Fruit fly (Drosophila melanogaster) whole organism, wandering third instar larva: ENCODE results near the gene CSN5.

ENCODE experiments used
- Abd-B ChIP-seq: fragments of >200 bp; optimal IDR thresholded peaks from 2 replicates; lab custom pipeline; 2017; ENCODE audit warnings: missing biosample characterization, missing genetic modification characterization
- CG32264 ChIP-seq: fragments of 200-800 bp; sonication (Bioruptor generic); optimal IDR thresholded peaks from 2 replicates; lab custom pipeline; 2016; ENCODE audit warnings: missing biosample characterization, missing genetic modification characterization
- CG9705 ChIP-seq: fragments of 200-800 bp; sonication (Bioruptor generic); optimal IDR thresholded peaks from 2 replicates; lab custom pipeline; 2018; ENCODE audit warnings: missing biosample characterization, mild to moderate bottlenecking, missing genetic modification characterization
- CrebA ChIP-seq: fragments of 200-800 bp; sonication (Bioruptor generic); optimal IDR thresholded peaks from 2 replicates; lab custom pipeline; 2016; ENCODE audit warnings: missing biosample characterization, mild to moderate bottlenecking, missing genetic modification characterization, borderline replicate concordance
- Dfd ChIP-seq: fragments of >200 bp; optimal IDR thresholded peaks from 2 replicates; lab custom pipeline; 2017; ENCODE audit warnings: missing biosample characterization, missing genetic modification characterization
- Dif ChIP-seq: fragments of 200-275, 200-300 bp; sonication (Bioruptor generic); optimal IDR thresholded peaks from 2 replicates; lab custom pipeline; 2018; ENCODE audit warnings: missing biosample characterization, missing genetic modification characterization; ENCODE audit not compliant: partially characterized antibody
- GATAd ChIP-seq: sonication (Bioruptor generic); optimal IDR thresholded peaks from 2 replicates; lab custom pipeline; 2016; ENCODE audit warnings: missing biosample characterization, missing genetic modification characterization
- HLH106 ChIP-seq: fragments of 200-800 bp; optimal IDR thresholded peaks from 3 replicates; lab custom pipeline; 2019; ENCODE audit warnings: missing biosample characterization, mild to moderate bottlenecking, missing genetic modification characterization, moderate library complexity
- Hnf4 ChIP-seq: fragments of 200-800 bp; sonication (Bioruptor generic); optimal IDR thresholded peaks from 2 replicates; lab custom pipeline; 2016; ENCODE audit warnings: missing biosample characterization, mild to moderate bottlenecking, missing genetic modification characterization
- Hr78 ChIP-seq: fragments of >200 bp; optimal IDR thresholded peaks from 2 replicates; lab custom pipeline; 2017; ENCODE audit warnings: missing biosample characterization, missing genetic modification characterization
- Hr83 ChIP-seq: fragments of 200-300 bp; sonication (Bioruptor generic); optimal IDR thresholded peaks from 2 replicates; lab custom pipeline; 2016; ENCODE audit warnings: missing biosample characterization, mild to moderate bottlenecking, missing genetic modification characterization, moderate library complexity; ENCODE audit not compliant: poor library complexity, severe bottlenecking
- Jra ChIP-seq: sonication (Bioruptor generic); optimal IDR thresholded peaks from 2 replicates; lab custom pipeline; 2016; ENCODE audit warnings: missing biosample characterization, missing genetic modification characterization
- Mio ChIP-seq: sonication (Bioruptor generic); optimal IDR thresholded peaks from 2 replicates; lab custom pipeline; 2016; ENCODE audit warnings: missing biosample characterization, missing genetic modification characterization
- Myc ChIP-seq: fragments of >200 bp; optimal IDR thresholded peaks from 2 replicates; lab custom pipeline; 2017
- N ChIP-seq: fragments of >200 bp; optimal IDR thresholded peaks from 2 replicates; lab custom pipeline; 2018; ENCODE audit warnings: missing biosample characterization, missing external identifiers, missing genetic modification characterization
- OdsH ChIP-seq: fragments of 200-800 bp; sonication (Bioruptor generic); optimal IDR thresholded peaks from 2 replicates; lab custom pipeline; 2016; ENCODE audit warnings: missing biosample characterization, mild to moderate bottlenecking, missing genetic modification characterization
- Rel ChIP-seq, 2 experiments: fragments of 200-800 bp; sonication (Bioruptor generic) in 1 of 2; optimal IDR thresholded peaks; 2 replicates in 1 of 2; 3 replicates in 1 of 2; lab custom pipeline; 2016 to 2019; ENCODE audit warnings: mild to moderate bottlenecking in 2 of 2, missing biosample characterization in 2 of 2, missing genetic modification characterization in 2 of 2, moderate library complexity in 1 of 2
- Sp1 ChIP-seq: fragments of 200-800 bp; sonication (Bioruptor generic); optimal IDR thresholded peaks from 3 replicates; lab custom pipeline; 2019; ENCODE audit warnings: missing biosample characterization, mild to moderate bottlenecking, missing genetic modification characterization, moderate library complexity
- Vsx2 ChIP-seq: fragments of 200-300, 225-300 bp; sonication (Bioruptor generic); optimal IDR thresholded peaks from 2 replicates; lab custom pipeline; 2018; ENCODE audit warnings: missing biosample characterization, missing genetic modification characterization; ENCODE audit not compliant: partially characterized antibody
- br ChIP-seq: fragments of 200-800 bp; sonication (Bioruptor generic); optimal IDR thresholded peaks from 2 replicates; lab custom pipeline; 2016; ENCODE audit warnings: missing biosample characterization, missing genetic modification characterization
- brk ChIP-seq: fragments of 200-800 bp; sonication (Bioruptor generic); optimal IDR thresholded peaks from 2 replicates; lab custom pipeline; 2016; ENCODE audit warnings: missing biosample characterization, mild to moderate bottlenecking, missing genetic modification characterization
- dl ChIP-seq, 2 experiments: fragments of 175-275, 200-275 bp in 1 of 2; fragments of 200-275 bp in 1 of 2; sonication (Bioruptor generic); optimal IDR thresholded peaks; lab custom pipeline; 2018; ENCODE audit warnings: mild to moderate bottlenecking in 2 of 2, missing biosample characterization in 2 of 2, missing genetic modification characterization in 2 of 2, moderate library complexity in 2 of 2; ENCODE audit not compliant: partially characterized antibody in 2 of 2, insufficient read depth in 1 of 2
- dmrt93B ChIP-seq: fragments of 200-800 bp; sonication (Bioruptor generic); optimal IDR thresholded peaks from 2 replicates; lab custom pipeline; 2018; ENCODE audit warnings: missing biosample characterization, mild to moderate bottlenecking, missing genetic modification characterization
- dsf ChIP-seq: sonication (Bioruptor generic); optimal IDR thresholded peaks from 2 replicates; lab custom pipeline; 2016; ENCODE audit warnings: missing biosample characterization, missing genetic modification characterization, borderline replicate concordance
- ey ChIP-seq: fragments of 200-800 bp; sonication (Bioruptor generic); optimal IDR thresholded peaks from 2 replicates; lab custom pipeline; 2016; ENCODE audit warnings: missing biosample characterization, missing genetic modification characterization
- foxo ChIP-seq, 2 experiments: fragments of 200-800 bp; sonication (Bioruptor generic); optimal IDR thresholded peaks; 2 replicates in 1 of 2; 3 replicates in 1 of 2; lab custom pipeline; 2016 to 2017; ENCODE audit warnings: missing biosample characterization in 2 of 2, missing genetic modification characterization in 2 of 2
- fru ChIP-seq: fragments of 200-800 bp; sonication (Bioruptor generic); optimal IDR thresholded peaks from 3 replicates; lab custom pipeline; 2016; ENCODE audit warnings: missing biosample characterization, mild to moderate bottlenecking, missing genetic modification characterization
- h ChIP-seq: fragments of 200-800 bp; sonication (Bioruptor generic); optimal IDR thresholded peaks from 3 replicates; lab custom pipeline; 2016; ENCODE audit warnings: missing biosample characterization, mild to moderate bottlenecking, missing genetic modification characterization
- jim ChIP-seq: fragments of 175-275, 200-325 bp; sonication (Bioruptor generic); optimal IDR thresholded peaks from 2 replicates; lab custom pipeline; 2016; ENCODE audit warnings: missing biosample characterization, mild to moderate bottlenecking, missing genetic modification characterization
- lola ChIP-seq: fragments of >200 bp; optimal IDR thresholded peaks from 2 replicates; lab custom pipeline; 2017; ENCODE audit warnings: missing biosample characterization, missing genetic modification characterization
- pan ChIP-seq: fragments of >200 bp; optimal IDR thresholded peaks from 2 replicates; lab custom pipeline; 2017
- psq ChIP-seq: fragments of 200-800 bp; sonication (Bioruptor generic); optimal IDR thresholded peaks from 3 replicates; lab custom pipeline; 2017; ENCODE audit warnings: missing biosample characterization, mild to moderate bottlenecking, missing genetic modification characterization, moderate library complexity
- rgr ChIP-seq: fragments of 200-800 bp; sonication (Bioruptor generic); optimal IDR thresholded peaks from 3 replicates; lab custom pipeline; 2016; ENCODE audit warnings: missing biosample characterization, mild to moderate bottlenecking, missing genetic modification characterization
- sage ChIP-seq: fragments of 200-800 bp; sonication (Bioruptor generic); optimal IDR thresholded peaks from 2 replicates; lab custom pipeline; 2016; ENCODE audit warnings: missing biosample characterization, mild to moderate bottlenecking, missing genetic modification characterization
- sv ChIP-seq: fragments of 200-800 bp; sonication (Bioruptor generic); optimal IDR thresholded peaks from 3 replicates; lab custom pipeline; 2016; ENCODE audit warnings: missing biosample characterization, missing genetic modification characterization
- tai ChIP-seq: sonication (Bioruptor generic); optimal IDR thresholded peaks from 2 replicates; lab custom pipeline; 2016; ENCODE audit warnings: missing biosample characterization, missing genetic modification characterization
- usp ChIP-seq: fragments of >200 bp; optimal IDR thresholded peaks from 2 replicates; lab custom pipeline; 2017; ENCODE audit warnings: missing biosample characterization, missing genetic modification characterization
- woc ChIP-seq: sonication (Bioruptor generic); optimal IDR thresholded peaks from 2 replicates; lab custom pipeline; 2016; ENCODE audit warnings: missing biosample characterization, mild to moderate bottlenecking, missing genetic modification characterization

Gene CSN5

dm6 chr3R:16436374-16437037, 33.4 kb upstream of the CSN5 start, which contains the start of gene mRpS33:
Gene mRpS33, minus strand, starts transcription at chr3R:16436597.
- no peak for TF ChIP-seq Dfd (GFP tag; lab: Kevin White, UChicago)
- no peak for TF ChIP-seq fru (GFP tag; lab: Kevin White, UChicago)
- TF ChIP-seq Hnf4 (GFP tag; lab: Kevin White, UChicago): no peak
- no peak for TF ChIP-seq brk (GFP tag; lab: Kevin White, UChicago)
- TF ChIP-seq sage (GFP tag; lab: Kevin White, UChicago): no peak
- TF ChIP-seq usp (GFP tag; lab: Kevin White, UChicago): no peak
- no peak for TF ChIP-seq HLH106
- no peak for TF ChIP-seq sv
- TF ChIP-seq psq (GFP tag; lab: Kevin White, UChicago): no peak
- no peak for TF ChIP-seq dl (GFP tag; optimal IDR thresholded peaks at IDR 0.05; lab: Kevin White, UChicago; ENCODE audit: insufficient read depth in 1 of 2, partially characterized antibody in 2 of 2)
- no peak for TF ChIP-seq Rel (GFP tag; optimal IDR thresholded peaks at IDR 0.05; lab: Kevin White, UChicago)
- no peak for TF ChIP-seq Rel (tag; optimal IDR thresholded peaks at IDR 0.05; lab: Kevin White, UChicago)
- TF ChIP-seq Myc (lab: Kevin White, UChicago): no peak
- no peak for TF ChIP-seq Mio
- no peak for TF ChIP-seq N (GFP tag; lab: Kevin White, UChicago)
- TF ChIP-seq CrebA (GFP tag; lab: Kevin White, UChicago): no peak

dm6 chr3R:16441367-16441923, 28.5 kb upstream of the CSN5 start, which contains the start of gene ema:
Gene ema, minus strand, starts transcription at chr3R:16441661.
- no peak for TF ChIP-seq Abd-B (GFP tag; lab: Kevin White, UChicago)
- no peak for TF ChIP-seq h (GFP tag; lab: Kevin White, UChicago)
- TF ChIP-seq sage (GFP tag; lab: Kevin White, UChicago): no peak
- TF ChIP-seq sv: peak; percentile 9
- no peak for TF ChIP-seq usp (GFP tag; lab: Kevin White, UChicago)
- peak; percentile 79 for TF ChIP-seq woc (GFP tag; lab: Kevin White, UChicago)
- no peak for TF ChIP-seq Jra (GFP tag; lab: Kevin White, UChicago)
- no peak for TF ChIP-seq fru (GFP tag; lab: Kevin White, UChicago)
- no peak for TF ChIP-seq tai
- TF ChIP-seq Rel (GFP tag; optimal IDR thresholded peaks at IDR 0.05; lab: Kevin White, UChicago): no peak
- peak; percentile 45 for TF ChIP-seq Rel (tag; optimal IDR thresholded peaks at IDR 0.05; lab: Kevin White, UChicago)
- no peak for TF ChIP-seq Dfd (GFP tag; lab: Kevin White, UChicago)
- TF ChIP-seq GATAd (GFP tag; lab: Kevin White, UChicago): no peak
- TF ChIP-seq psq (GFP tag; lab: Kevin White, UChicago): no peak
- no peak for TF ChIP-seq jim (GFP tag; lab: Kevin White, UChicago)
- peak; percentile 27 for TF ChIP-seq CG9705 (GFP tag; lab: Kevin White, UChicago)
- no peak for TF ChIP-seq Vsx2 (GFP tag; lab: Kevin White, UChicago)
- no peak for TF ChIP-seq Hnf4 (GFP tag; lab: Kevin White, UChicago)
- TF ChIP-seq Hr83 (GFP tag; lab: Kevin White, UChicago): peak; percentile 50
- TF ChIP-seq pan (lab: Kevin White, UChicago): no peak
- no peak for TF ChIP-seq Hr78 (GFP tag; lab: Kevin White, UChicago)
- TF ChIP-seq lola: no peak
- no peak for TF ChIP-seq dl (GFP tag; optimal IDR thresholded peaks at IDR 0.05; lab: Kevin White, UChicago; ENCODE audit: insufficient read depth in 1 of 2, partially characterized antibody in 2 of 2)
- peak; percentile 12 for TF ChIP-seq Sp1 (GFP tag; lab: Kevin White, UChicago)
- no peak for TF ChIP-seq dsf (GFP tag; lab: Kevin White, UChicago)
- no peak for TF ChIP-seq brk (GFP tag; lab: Kevin White, UChicago)
- peak in 1 of 2 experiments; percentile 36 for TF ChIP-seq foxo (GFP tag; optimal IDR thresholded peaks at IDR 0.05; lab: Kevin White, UChicago)
- peak; percentile 6 for TF ChIP-seq ey (GFP tag; lab: Kevin White, UChicago)
- no peak for TF ChIP-seq Mio
- no peak for TF ChIP-seq Dif (GFP tag; lab: Kevin White, UChicago)
- no peak for TF ChIP-seq N (GFP tag; lab: Kevin White, UChicago)
- no peak for TF ChIP-seq dmrt93B (GFP tag; lab: Kevin White, UChicago)
- no peak for TF ChIP-seq br (GFP tag; lab: Kevin White, UChicago)
- no peak for TF ChIP-seq CrebA (GFP tag; lab: Kevin White, UChicago)
- peak; percentile 28 for TF ChIP-seq Myc (lab: Kevin White, UChicago)
- TF ChIP-seq rgr: peak; percentile 16
- TF ChIP-seq CG32264 (GFP tag; lab: Kevin White, UChicago): no peak
- no peak for TF ChIP-seq OdsH
- peak; percentile 37 for TF ChIP-seq HLH106
- TF ChIP-seq, all 38 proteins: peak for 11
